Worm (Caenorhabditis elegans): ENCODE measurements around the gene nape-2.

The nape-2 gene

DNA sequence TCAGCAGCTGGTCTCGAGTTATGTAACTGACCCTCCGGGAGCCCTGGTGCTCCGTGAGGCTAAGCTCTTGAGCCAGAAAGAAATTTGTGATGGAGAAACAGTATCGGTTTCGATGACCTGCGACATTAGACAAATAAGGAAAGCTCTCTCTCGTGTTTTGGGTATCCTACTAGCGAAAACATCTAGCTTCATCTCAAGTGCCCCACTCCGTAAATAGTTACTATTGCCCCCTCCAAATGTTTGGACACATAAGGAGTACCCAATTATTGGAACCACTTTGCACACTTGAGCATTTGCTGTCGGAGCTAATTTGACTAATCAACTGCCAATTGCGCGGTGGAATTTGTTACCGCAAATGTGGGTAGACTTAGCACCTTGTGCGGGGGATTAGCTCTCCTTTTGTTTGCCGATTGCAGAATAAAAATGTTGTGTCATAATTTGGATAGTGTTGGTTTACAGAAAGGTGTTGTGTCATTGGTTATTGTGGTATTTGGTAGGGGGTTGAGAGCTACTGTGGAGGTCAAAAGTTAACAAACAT, 25.4 kb upstream of the nape-2 start:
- no peak for TF ChIP-seq sdz-12 (GFP tag; optimal IDR thresholded peaks at IDR 0.05)
- no peak for TF ChIP-seq tag-97 (GFP tag; IDR thresholded peaks at IDR 0.05)
- no peak for TF ChIP-seq nhr-48 (tag; optimal IDR thresholded peaks at IDR 0.05)
- no peak for TF ChIP-seq nhr-11 (tag; optimal IDR thresholded peaks at IDR 0.05)
- no peak for TF ChIP-seq ceh-44 (GFP tag; IDR thresholded peaks at IDR 0.05)
- no peak for TF ChIP-seq aha-1 (tag)
- TF ChIP-seq nhr-25 (tag; optimal IDR thresholded peaks at IDR 0.05; ENCODE audit: borderline replicate concordance, insufficient read depth), result no peak
- TF ChIP-seq Y105C5A.15 (GFP tag; IDR thresholded peaks at IDR 0.05), result no peak
- TF ChIP-seq skn-1 (tag; optimal IDR thresholded peaks at IDR 0.05), result no peak
- TF ChIP-seq pha-4 (GFP tag; IDR thresholded peaks at IDR 0.05), result no peak
- no peak for TF ChIP-seq pha-4 (tag; optimal IDR thresholded peaks at IDR 0.05)
- TF ChIP-seq rbr-2 (tag; optimal IDR thresholded peaks at IDR 0.05), result no peak
- TF ChIP-seq ces-1 (GFP tag; optimal IDR thresholded peaks at IDR 0.05), result no peak
- no peak for TF ChIP-seq arid-1 (GFP tag; conservative IDR thresholded peaks at IDR 0.05)
- no peak for TF ChIP-seq saeg-2 (GFP tag; IDR thresholded peaks at IDR 0.05)
- no peak for TF ChIP-seq ceh-28 (tag; optimal IDR thresholded peaks at IDR 0.05)

DNA sequence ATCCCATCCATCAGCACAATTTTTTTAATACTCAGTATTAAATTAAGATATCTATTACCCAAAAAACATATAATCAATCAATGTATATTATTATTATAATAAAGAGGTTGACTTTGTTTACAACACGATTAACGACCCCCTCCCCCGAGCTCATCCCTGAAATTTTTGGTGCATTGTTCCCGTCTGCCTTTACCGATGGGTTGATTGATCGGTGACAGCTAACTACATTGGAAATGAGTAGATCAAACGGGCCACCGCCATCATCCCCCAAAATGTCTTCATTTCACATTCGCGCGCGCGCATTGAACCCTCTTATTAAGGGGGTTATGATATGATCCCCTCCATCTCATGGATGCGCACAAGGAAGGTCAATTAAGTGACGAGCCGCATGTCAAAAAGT, 21.1 kb upstream of the nape-2 start:
- TF ChIP-seq aha-1 (tag) (peak; percentile 1), Y48G9A.11 (GFP tag; IDR thresholded peaks at IDR 0.05) (no peak)

DNA sequence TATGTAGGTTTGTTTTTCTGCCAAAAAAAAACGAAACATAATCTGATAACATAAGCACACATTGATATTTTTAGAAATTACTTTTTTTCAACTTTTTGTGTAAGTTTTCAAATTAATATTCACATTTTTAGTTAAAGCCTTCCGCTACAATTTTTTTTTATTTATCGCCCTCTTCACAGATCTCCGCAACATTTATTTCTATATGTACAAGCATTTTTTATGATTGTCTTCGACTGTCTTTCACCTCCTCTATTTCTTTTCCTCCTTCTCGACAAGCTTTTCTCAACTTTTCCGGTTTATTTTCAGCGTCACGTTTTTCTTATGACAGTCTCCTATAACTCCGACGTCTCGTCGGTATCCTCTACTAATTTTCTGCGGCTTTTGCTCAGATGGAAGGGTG, 17.2 kb upstream of the nape-2 start, which contains the start of gene best-20:
best-20 (plus strand) TSS at position 301 of the 400 bp plus-strand sequence.
- TF ChIP-seq dve-1 (tag; optimal IDR thresholded peaks at IDR 0.05; ENCODE audit: insufficient read depth) (no peak), nhr-102 (tag; optimal IDR thresholded peaks at IDR 0.05) (no peak), daf-19 (GFP tag; conservative IDR thresholded peaks at IDR 0.05) (no peak)

DNA sequence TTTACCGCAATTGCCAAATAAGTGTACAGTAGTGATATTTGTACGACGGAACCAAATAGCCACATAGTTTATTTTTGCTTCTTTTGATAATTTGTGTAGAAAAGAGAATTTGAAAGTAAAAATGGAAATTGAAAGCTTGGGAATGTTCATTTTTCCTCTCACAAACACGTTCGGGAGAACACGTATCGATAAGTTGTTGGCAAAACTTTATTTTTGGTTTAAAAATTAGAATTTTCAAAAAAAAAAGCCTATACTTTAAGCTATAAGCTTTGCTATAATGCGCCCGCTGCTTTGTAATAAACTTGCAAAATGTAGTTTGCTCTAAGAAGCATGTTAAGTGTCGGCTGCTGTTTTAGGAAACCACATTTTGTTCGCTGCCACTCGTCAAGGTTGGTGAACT, 16.6 kb upstream of the nape-2 start, which contains the start of gene Y37E11AR.7:
Y37E11AR.7 (minus strand) TSS at position 101 of the 400 bp plus-strand sequence.
- TF ChIP-seq ceh-82 (tag; optimal IDR thresholded peaks at IDR 0.05) (no peak), Y75B8A.6 (GFP tag; IDR thresholded peaks at IDR 0.05) (no peak), ztf-7 (tag; optimal IDR thresholded peaks at IDR 0.05) (no peak), saeg-2 (GFP tag; IDR thresholded peaks at IDR 0.05) (no peak), nhr-237 (tag; optimal IDR thresholded peaks at IDR 0.05) (no peak), T20F7.1 (GFP tag; optimal IDR thresholded peaks at IDR 0.05) (no peak), daf-8 (GFP tag; IDR thresholded peaks at IDR 0.05) (no peak), mdl-1 (tag; optimal IDR thresholded peaks at IDR 0.05) (no peak), daf-16 (GFP tag; optimal IDR thresholded peaks at IDR 0.05) (no peak), daf-16 (tag; optimal IDR thresholded peaks at IDR 0.05) (no peak), unc-130 (GFP tag; optimal IDR thresholded peaks at IDR 0.05) (no peak), skn-1 (tag; optimal IDR thresholded peaks at IDR 0.05) (no peak), zfp-2 (tag; optimal IDR thresholded peaks at IDR 0.05) (no peak), nhr-25 (tag; optimal IDR thresholded peaks at IDR 0.05; ENCODE audit: borderline replicate concordance, insufficient read depth) (no peak), mxl-3 (GFP tag; optimal IDR thresholded peaks at IDR 0.05) (no peak), Y105C5A.15 (GFP tag; IDR thresholded peaks at IDR 0.05) (no peak), unc-39 (tag; optimal IDR thresholded peaks at IDR 0.05) (no peak)

DNA sequence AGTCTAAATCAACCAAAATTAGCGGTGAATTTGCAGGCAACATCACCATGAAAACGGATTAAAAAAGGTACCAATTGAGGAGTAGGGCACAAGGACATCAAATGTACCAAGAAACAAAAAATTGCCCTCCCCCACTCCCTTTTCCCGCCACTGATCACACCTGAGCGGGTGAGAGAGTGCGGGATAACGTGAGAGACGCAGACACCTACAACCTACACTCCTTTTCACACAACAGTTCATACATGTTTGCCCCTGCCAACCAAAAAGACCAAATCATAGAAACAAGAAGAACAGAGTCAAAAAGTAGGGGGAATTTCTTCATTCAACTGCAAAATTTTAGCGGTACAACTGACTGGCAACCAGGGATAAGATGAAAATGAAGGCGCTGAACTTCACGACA, 13.6 kb upstream of the nape-2 start:
- TF ChIP-seq nhr-28 (tag; optimal IDR thresholded peaks at IDR 0.05), result peak; percentile 97
- no peak for TF ChIP-seq mdl-1 (tag; optimal IDR thresholded peaks at IDR 0.05)
